Fruit fly (Drosophila melanogaster) whole organism, embryonic: ENCODE measurements around the gene gukh.

Experiments used
- CG10209 ChIP-seq: fragments of 200-800 bp; sonication (Bioruptor generic); optimal IDR thresholded peaks from 3 replicates; lab custom pipeline; 2017; ENCODE audit warnings: missing biosample characterization, mild to moderate bottlenecking, missing genetic modification characterization, missing genetic modification reagents
- CG10543 ChIP-seq: fragments of 200-800 bp; sonication (Bioruptor generic); optimal IDR thresholded peaks from 3 replicates; lab custom pipeline; 2017; ENCODE audit warnings: missing biosample characterization, mild to moderate bottlenecking, missing genetic modification characterization, moderate library complexity
- CG11696 ChIP-seq: fragments of 200-800 bp; sonication (Bioruptor generic); IDR thresholded peaks from 2 replicates; pipeline ENCODE4 v1.3.6; 2022; ENCODE audit warnings: missing biosample characterization, missing genetic modification characterization
- CG12299 ChIP-seq: fragments of 200-800 bp; sonication (Bioruptor generic); optimal IDR thresholded peaks from 2 replicates; lab custom pipeline; 2018; ENCODE audit warnings: missing biosample characterization, mild to moderate bottlenecking, missing genetic modification characterization
- CG12391 ChIP-seq: fragments of 200-800 bp; sonication (Bioruptor generic); optimal IDR thresholded peaks from 3 replicates; lab custom pipeline; 2018; ENCODE audit warnings: missing biosample characterization, mild to moderate bottlenecking, missing genetic modification characterization, moderate library complexity
- CG13123 ChIP-seq: fragments of 200-800 bp; sonication (Bioruptor generic); optimal IDR thresholded peaks from 2 replicates; lab custom pipeline; 2016; ENCODE audit warnings: missing biosample characterization, missing genetic modification characterization
- CG13296 ChIP-seq: fragments of 200-800 bp; sonication (Bioruptor generic); optimal IDR thresholded peaks from 3 replicates; lab custom pipeline; 2018; ENCODE audit warnings: missing biosample characterization, mild to moderate bottlenecking, missing genetic modification characterization
- CG13775 ChIP-seq: fragments of 200-800 bp; sonication (Bioruptor generic); optimal IDR thresholded peaks from 3 replicates; lab custom pipeline; 2017; ENCODE audit warnings: missing biosample characterization, mild to moderate bottlenecking, missing genetic modification characterization
- CG14965 ChIP-seq: fragments of 200-800 bp; sonication (Bioruptor generic); optimal IDR thresholded peaks from 2 replicates; lab custom pipeline; 2016; ENCODE audit warnings: missing biosample characterization, missing genetic modification characterization, borderline replicate concordance
- CG15514 ChIP-seq: fragments of 200-800 bp; sonication (Bioruptor generic); optimal IDR thresholded peaks from 3 replicates; lab custom pipeline; 2017; ENCODE audit warnings: missing biosample characterization, missing genetic modification characterization, mild to moderate bottlenecking, moderate library complexity, missing genetic modification reagents
- CG30431 ChIP-seq: fragments of 200-800 bp; sonication (Bioruptor generic); optimal IDR thresholded peaks from 2 replicates; lab custom pipeline; 2017; ENCODE audit warnings: missing biosample characterization, missing genetic modification characterization
- CG3281 ChIP-seq: fragments of 200-800 bp; sonication (Bioruptor generic); optimal IDR thresholded peaks from 3 replicates; lab custom pipeline; 2017; ENCODE audit warnings: missing biosample characterization, mild to moderate bottlenecking, missing genetic modification characterization
- CG4404 ChIP-seq: fragments of 200-800 bp; sonication (Bioruptor generic); IDR thresholded peaks from 2 replicates; pipeline ENCODE4 v1.3.6; 2022; ENCODE audit warnings: missing biosample characterization, missing genetic modification characterization
- CG5180 ChIP-seq: fragments of 200-800 bp; sonication (Bioruptor generic); optimal IDR thresholded peaks from 3 replicates; lab custom pipeline; 2017; ENCODE audit warnings: missing biosample characterization, missing genetic modification characterization, mild to moderate bottlenecking, moderate library complexity, missing genetic modification reagents
- CG7372 ChIP-seq: fragments of 200-800 bp; sonication (Bioruptor generic); IDR thresholded peaks from 2 replicates; pipeline ENCODE4 v1.3.6; 2022; ENCODE audit warnings: missing biosample characterization, missing genetic modification characterization
- CG7928 ChIP-seq: fragments of 200-800 bp; sonication (Bioruptor generic); optimal IDR thresholded peaks from 2 replicates; lab custom pipeline; 2017; ENCODE audit warnings: missing biosample characterization, mild to moderate bottlenecking, missing genetic modification characterization
- CG9876 ChIP-seq: fragments of 200-800 bp; sonication (Bioruptor generic); optimal IDR thresholded peaks from 2 replicates; lab custom pipeline; 2016; ENCODE audit warnings: missing biosample characterization, missing genetic modification characterization
- CkIIα-i1 ChIP-seq: fragments of 200-800 bp; sonication (Bioruptor generic); IDR thresholded peaks from 2 replicates; pipeline ENCODE4 v1.3.6; 2022; ENCODE audit warnings: missing biosample characterization, missing genetic modification characterization
- Dp ChIP-seq: fragments of 200-800 bp; sonication (Bioruptor generic); optimal IDR thresholded peaks from 2 replicates; lab custom pipeline; 2018; ENCODE audit warnings: missing biosample characterization, mild to moderate bottlenecking, missing genetic modification characterization, moderate library complexity
- Fer1 ChIP-seq: fragments of 200-800 bp; sonication (Bioruptor generic); optimal IDR thresholded peaks from 2 replicates; lab custom pipeline; 2017; ENCODE audit warnings: missing biosample characterization, mild to moderate bottlenecking, missing genetic modification characterization
- HLH4C ChIP-seq: fragments of 200-800 bp; sonication (Bioruptor generic); IDR thresholded peaks from 3 replicates; pipeline ENCODE4 v1.3.6; 2022; ENCODE audit warnings: missing biosample characterization, missing genetic modification characterization; ENCODE audit not compliant: partially characterized antibody
- Hr39 ChIP-seq: fragments of >200 bp; optimal IDR thresholded peaks from 2 replicates; lab custom pipeline; 2017
- Oaz ChIP-seq: fragments of 200-800 bp; sonication (Bioruptor generic); IDR thresholded peaks from 2 replicates; pipeline ENCODE4 v1.3.6; 2022; ENCODE audit warnings: missing biosample characterization, missing genetic modification characterization
- Opbp ChIP-seq: fragments of 200-800 bp; sonication (Bioruptor generic); IDR thresholded peaks from 3 replicates; pipeline ENCODE4 v1.3.6; 2022; ENCODE audit warnings: missing biosample characterization, missing genetic modification characterization; ENCODE audit not compliant: partially characterized antibody
- Ravus ChIP-seq: fragments of 200-800 bp; sonication (Bioruptor generic); IDR thresholded peaks from 2 replicates; pipeline ENCODE4 v1.3.6; 2022; ENCODE audit warnings: missing biosample characterization, missing genetic modification characterization
- Scr ChIP-seq: fragments of 200-800 bp; sonication (Bioruptor generic); IDR thresholded peaks from 2 replicates; pipeline ENCODE4 v1.3.6; 2022; ENCODE audit warnings: missing biosample characterization, missing genetic modification characterization; ENCODE audit not compliant: partially characterized antibody
- Sox102F ChIP-seq: fragments of 200-800 bp; sonication (Bioruptor generic); optimal IDR thresholded peaks from 2 replicates; lab custom pipeline; 2018; ENCODE audit warnings: missing biosample characterization, mild to moderate bottlenecking, missing genetic modification characterization, moderate library complexity
- Spps ChIP-seq: fragments of 200-800 bp; sonication (Bioruptor generic); optimal IDR thresholded peaks from 2 replicates; lab custom pipeline; 2018; ENCODE audit warnings: missing biosample characterization, mild to moderate bottlenecking, missing genetic modification characterization
- Stat92E ChIP-seq, 3 experiments: fragments of >200 bp in 2 of 3; fragments of 200-800 bp in 1 of 3; sonication (Bioruptor generic) in 1 of 3; optimal IDR thresholded peaks; 2 replicates each; lab custom pipeline; 2017 to 2019; ENCODE audit warnings: missing biosample characterization in 3 of 3, missing genetic modification characterization in 3 of 3, mild to moderate bottlenecking in 1 of 3, moderate library complexity in 1 of 3
- ac ChIP-seq: fragments of 200-800 bp; sonication (Bioruptor generic); optimal IDR thresholded peaks from 3 replicates; lab custom pipeline; 2017; ENCODE audit warnings: missing biosample characterization, mild to moderate bottlenecking, missing genetic modification characterization
- ash1 ChIP-seq: fragments of 200-800 bp; sonication (Bioruptor generic); optimal IDR thresholded peaks from 2 replicates; lab custom pipeline; 2018; ENCODE audit warnings: missing biosample characterization, mild to moderate bottlenecking, missing genetic modification characterization
- az2 ChIP-seq: fragments of 200-800 bp; sonication (Bioruptor generic); optimal IDR thresholded peaks from 3 replicates; lab custom pipeline; 2016; ENCODE audit warnings: missing biosample characterization, missing genetic modification characterization
- chinmo ChIP-seq: fragments of 200-800 bp; sonication (Bioruptor generic); IDR thresholded peaks from 4 replicates; pipeline ENCODE4 v1.3.6; 2022; ENCODE audit warnings: missing biosample characterization, missing genetic modification characterization; ENCODE audit not compliant: partially characterized antibody
- dmrt99B ChIP-seq: fragments of 200-800 bp; sonication (Bioruptor generic); optimal IDR thresholded peaks from 2 replicates; lab custom pipeline; 2018; ENCODE audit warnings: missing biosample characterization, mild to moderate bottlenecking, missing genetic modification characterization, moderate library complexity
- dysf ChIP-seq: fragments of 200-800 bp; sonication (Bioruptor generic); IDR thresholded peaks from 3 replicates; pipeline ENCODE4 v1.3.6; 2022; ENCODE audit warnings: missing biosample characterization, missing genetic modification characterization
- fd102C ChIP-seq: fragments of 200-800 bp; sonication (Bioruptor generic); optimal IDR thresholded peaks from 2 replicates; lab custom pipeline; 2018; ENCODE audit warnings: missing biosample characterization, mild to moderate bottlenecking, missing genetic modification characterization, moderate library complexity
- gfzf ChIP-seq: fragments of 200-800 bp; sonication (Bioruptor generic); optimal IDR thresholded peaks from 2 replicates; lab custom pipeline; 2016; ENCODE audit warnings: missing biosample characterization, mild to moderate bottlenecking, missing genetic modification characterization, moderate library complexity
- gsb ChIP-seq: fragments of 200-800 bp; sonication (Bioruptor generic); IDR thresholded peaks from 2 replicates; pipeline ENCODE4 v1.3.6; 2022; ENCODE audit warnings: missing biosample characterization, missing genetic modification characterization
- gt ChIP-seq: fragments of 200-800 bp; sonication (Bioruptor generic); IDR thresholded peaks from 2 replicates; pipeline ENCODE4 v1.3.6; 2022; ENCODE audit warnings: missing biosample characterization, missing genetic modification characterization
- jumu ChIP-seq: fragments of 200-800 bp; sonication (Bioruptor generic); optimal IDR thresholded peaks from 3 replicates; lab custom pipeline; 2016; ENCODE audit warnings: missing biosample characterization, missing genetic modification characterization
- mirr ChIP-seq: fragments of 200-800 bp; sonication (Bioruptor generic); optimal IDR thresholded peaks from 3 replicates; lab custom pipeline; 2018; ENCODE audit warnings: missing biosample characterization, mild to moderate bottlenecking, missing genetic modification characterization
- nau ChIP-seq: fragments of 200-800 bp; sonication (Bioruptor generic); optimal IDR thresholded peaks from 3 replicates; lab custom pipeline; 2017; ENCODE audit warnings: missing biosample characterization, mild to moderate bottlenecking, missing genetic modification characterization, missing genetic modification reagents
- nmo ChIP-seq: fragments of 200-800 bp; sonication (Bioruptor generic); optimal IDR thresholded peaks from 2 replicates; lab custom pipeline; 2018; ENCODE audit warnings: missing biosample characterization, mild to moderate bottlenecking, missing genetic modification characterization, moderate library complexity
- prd ChIP-seq, 3 experiments: fragments of >200 bp in 2 of 3; fragments of 200-800 bp in 1 of 3; sonication (Bioruptor generic) in 1 of 3; optimal IDR thresholded peaks in 2 of 3; IDR thresholded peaks in 1 of 3; 2 replicates in 2 of 3; 3 replicates in 1 of 3; pipeline versions ENCODE4 v1.3.6 to Lab custom; 2017 to 2022; ENCODE audit warnings: missing biosample characterization in 1 of 3, missing genetic modification characterization in 1 of 3
- pros ChIP-seq: fragments of 200-800 bp; sonication (Bioruptor generic); optimal IDR thresholded peaks from 3 replicates; lab custom pipeline; 2019; ENCODE audit warnings: missing biosample characterization, mild to moderate bottlenecking, missing genetic modification characterization, moderate library complexity
- row ChIP-seq: fragments of 200-800 bp; sonication (Bioruptor generic); IDR thresholded peaks from 3 replicates; pipeline ENCODE4 v1.3.6; 2022; ENCODE audit warnings: missing biosample characterization, missing genetic modification characterization
- ssp ChIP-seq: fragments of 200-800 bp; sonication (Bioruptor generic); IDR thresholded peaks from 2 replicates; pipeline ENCODE4 v1.3.6; 2022; ENCODE audit warnings: missing biosample characterization, missing genetic modification characterization
- toy ChIP-seq: fragments of 200-800 bp; sonication (Bioruptor generic); IDR thresholded peaks from 2 replicates; pipeline ENCODE4 v1.3.6; 2022; ENCODE audit warnings: missing biosample characterization, missing genetic modification characterization
- zen ChIP-seq: fragments of 200-800 bp; sonication (Bioruptor generic); optimal IDR thresholded peaks from 3 replicates; lab custom pipeline; 2018; ENCODE audit warnings: missing biosample characterization, mild to moderate bottlenecking, missing genetic modification characterization, moderate library complexity

gukh gene

DNA sequence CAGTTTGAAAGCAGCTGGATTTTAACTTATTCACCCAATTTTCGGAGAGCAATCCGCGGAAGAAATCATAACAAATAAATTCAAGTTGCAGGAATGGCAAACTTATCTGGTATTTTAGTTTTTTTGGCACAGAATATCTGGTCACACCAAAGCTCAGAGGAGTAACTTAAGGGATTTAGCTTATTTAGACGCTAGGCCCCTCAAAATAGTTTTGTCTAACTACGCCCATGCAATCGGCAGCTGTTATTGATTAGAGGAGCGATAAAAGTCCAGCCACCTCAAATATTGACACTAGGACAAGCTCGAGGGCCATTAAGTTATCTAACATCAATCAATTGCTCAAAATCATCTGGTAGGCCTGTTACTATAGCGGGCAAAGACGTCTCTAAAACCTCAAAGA is 44.9 kb downstream of the gukh start, which contains the start of the genes GatA and P5cr (continued):
- TF ChIP-seq gt (GFP tag; lab: Robert Waterston, UW) (peak; percentile 42; the same call in 1 of the 2 replicates), Ravus (GFP tag; lab: Robert Waterston, UW) (peak; percentile 34), Spps (tag; lab: Kevin White, UChicago) (no peak), CG4404 (peak; percentile 49; the same call in 1 of the 2 replicates), nmo (GFP tag; lab: Kevin White, UChicago) (peak; percentile 40), Scr (GFP tag; lab: Robert Waterston, UW) (no peak), CG12299 (tag; lab: Kevin White, UChicago) (peak; percentile 58), jumu (GFP tag; lab: Kevin White, UChicago) (peak; percentile 86), CG30431 (GFP tag; lab: Kevin White, UChicago) (peak; percentile 63), CG14965 (no peak), CG7928 (peak; percentile 51), chinmo (GFP tag; lab: Robert Waterston, UW) (no peak), Fer1 (GFP tag; lab: Kevin White, UChicago) (peak; percentile 81), nau (GFP tag; lab: Kevin White, UChicago) (peak; percentile 67), mirr (GFP tag; lab: Kevin White, UChicago) (peak; percentile 87), row (GFP tag; lab: Robert Waterston, UW) (peak; percentile 94), ssp (GFP tag; lab: Robert Waterston, UW) (peak; percentile 44), toy (GFP tag; lab: Robert Waterston, UW) (no peak; the same call in 1 of the 2 replicates), az2 (GFP tag; lab: Kevin White, UChicago) (peak; percentile 82), CkIIα-i1 (GFP tag; lab: Robert Waterston, UW) (no peak), zen (tag; lab: Kevin White, UChicago) (no peak), CG3281 (peak; percentile 77), Dp (peak; percentile 30), pros (no peak), ash1 (GFP tag; lab: Kevin White, UChicago) (peak; percentile 38), CG5180 (no peak), Sox102F (peak; percentile 74), CG15514 (GFP tag; lab: Kevin White, UChicago) (peak; percentile 82), Stat92E (GFP tag; optimal IDR thresholded peaks at IDR 0.05; lab: Kevin White, UChicago) (no peak), HLH4C (GFP tag; lab: Robert Waterston, UW) (no peak), dysf (peak; percentile 91), CG13123 (peak; percentile 58), prd (optimal IDR thresholded peaks at IDR 0.05; lab: Kevin White, UChicago) (no peak), prd (GFP tag; IDR thresholded peaks at IDR 0.05; lab: Robert Waterston, UW) (peak; percentile 84), gfzf (GFP tag; lab: Kevin White, UChicago) (peak; percentile 73), CG11696 (0 out of 2 replicates have a peak, but pooled peaks have one; percentile 32), CG9876 (GFP tag; lab: Kevin White, UChicago) (peak; percentile 82), dmrt99B (tag; lab: Kevin White, UChicago) (no peak), gsb (GFP tag; lab: Robert Waterston, UW) (peak; percentile 80), CG10209 (GFP tag; lab: Kevin White, UChicago) (peak; percentile 75), CG12391 (tag; lab: Kevin White, UChicago) (peak; percentile 74), CG10543 (GFP tag; lab: Kevin White, UChicago) (peak; percentile 30), fd102C (GFP tag; lab: Kevin White, UChicago) (no peak), CG7372 (GFP tag; lab: Robert Waterston, UW) (peak; percentile 71), CG13775 (GFP tag; lab: Kevin White, UChicago) (peak; percentile 56), CG13296 (peak; percentile 83), Oaz (peak; percentile 47; the same call in 1 of the 2 replicates), ac (GFP tag; lab: Kevin White, UChicago) (no peak), Hr39 (no peak), Opbp (GFP tag; lab: Robert Waterston, UW) (no peak)
